Fruit fly (Drosophila melanogaster): ENCODE results near the gene slf.

- no peak for TF ChIP-seq Pif1A (GFP tag; optimal IDR thresholded peaks at IDR 0.05)
- no peak for TF ChIP-seq gl (tag; optimal IDR thresholded peaks at IDR 0.05)
- TF ChIP-seq CG9948 (tag; optimal IDR thresholded peaks at IDR 0.05), result no peak
- no peak for TF ChIP-seq D1 (tag; optimal IDR thresholded peaks at IDR 0.05)
- TF ChIP-seq CG17806 (tag; optimal IDR thresholded peaks at IDR 0.05), result no peak
Measured at dm6 chr2L:4762595-4762994, 39.1 kb downstream of the slf start, which contains the start of gene CG42523.

All from whole organism, pupa.